Worm (Caenorhabditis elegans): Measurements from ENCODE around the gene srxa-15.

ce11 chrV:20670625-20671024 lies 28.6 kb downstream of the srxa-15 start:
- TF ChIP-seq ztf-11 (tag; optimal IDR thresholded peaks at IDR 0.05) = no peak
- TF ChIP-seq pha-4 (tag; optimal IDR thresholded peaks at IDR 0.05) = no peak
- no peak for TF ChIP-seq ces-1 (GFP tag; optimal IDR thresholded peaks at IDR 0.05)
- TF ChIP-seq lin-13 (tag; optimal IDR thresholded peaks at IDR 0.05) = no peak
- TF ChIP-seq lsy-2 (tag; optimal IDR thresholded peaks at IDR 0.05) = no peak

Data from whole organism, mixed stage, embryonic.